In the genomic region with DNA sequence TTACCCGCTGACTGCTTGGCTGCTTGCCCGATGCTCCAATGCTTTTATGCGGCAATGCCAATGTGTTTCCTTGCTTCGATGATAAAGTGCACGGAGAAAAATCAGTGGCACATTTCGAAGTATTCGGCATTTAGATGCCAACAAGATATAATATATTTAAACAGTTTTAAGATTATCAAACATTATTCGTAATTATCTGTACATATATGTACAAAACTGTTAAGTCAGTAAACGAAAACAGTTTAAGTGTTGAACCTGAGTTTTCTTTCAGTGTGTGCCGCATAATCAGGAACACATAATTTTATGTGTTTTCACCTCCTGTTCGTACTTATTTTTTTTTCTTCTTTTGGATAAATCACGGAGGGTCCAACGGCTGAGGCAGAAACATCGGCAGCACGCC, we compare ENCODE assay signal across 1 fruit fly cellular context.
TF ChIP-seq lines count a peak whose summit lies in the region.

No protein-coding gene starts in this region.

TF ChIP-seq in whole organism, embryonic, 481 proteins besides CTCF, POLR2A, EP300 and RAD21 (continued from another document):
- TF ChIP-seq Xrp1 (GFP tag; IDR thresholded peaks at IDR 0.05; lab: Robert Waterston, UW): peak; percentile 62; the same call in 1 of the 2 replicates
- no peak for TF ChIP-seq CG13424 (tag; optimal IDR thresholded peaks at IDR 0.05; lab: Kevin White, UChicago)
- peak; percentile 67 for TF ChIP-seq CG2712 (tag; optimal IDR thresholded peaks at IDR 0.05; lab: Kevin White, UChicago)
- TF ChIP-seq dmrt99B (tag; optimal IDR thresholded peaks at IDR 0.05; lab: Kevin White, UChicago): peak; percentile 36
- peak; percentile 0 for TF ChIP-seq lilli (GFP tag; optimal IDR thresholded peaks at IDR 0.05; lab: Kevin White, UChicago)
- TF ChIP-seq zen (tag; optimal IDR thresholded peaks at IDR 0.05; lab: Kevin White, UChicago): peak; percentile 32
- no peak for TF ChIP-seq pfk (GFP tag; optimal IDR thresholded peaks at IDR 0.05; lab: Kevin White, UChicago)
- peak; percentile 78 for TF ChIP-seq sens (GFP tag; lab: Kevin White, UChicago)
- TF ChIP-seq CG15479 (GFP tag; optimal IDR thresholded peaks at IDR 0.05; lab: Kevin White, UChicago): no peak
- peak in 1 of 2 experiments; percentile 2 for TF ChIP-seq Pdp1 (GFP tag; optimal IDR thresholded peaks at IDR 0.05; lab: Kevin White, UChicago)
- TF ChIP-seq tin (GFP tag; optimal IDR thresholded peaks at IDR 0.05; lab: Kevin White, UChicago): peak; percentile 12
- peak; percentile 30 for TF ChIP-seq D19A (tag; optimal IDR thresholded peaks at IDR 0.05; lab: Kevin White, UChicago)
- TF ChIP-seq CG10959 (GFP tag; IDR thresholded peaks at IDR 0.05; lab: Robert Waterston, UW): 0 out of 2 replicates have a peak, but pooled peaks have one; percentile 30
- no peak for TF ChIP-seq salm (tag; optimal IDR thresholded peaks at IDR 0.05; lab: Kevin White, UChicago)
- peak in 1 of 3 experiments; percentile 43 for TF ChIP-seq lola (GFP tag; optimal IDR thresholded peaks at IDR 0.05; lab: Kevin White, UChicago)
- TF ChIP-seq CG4404 (GFP tag; IDR thresholded peaks at IDR 0.05; lab: Robert Waterston, UW): peak; percentile 39; the same call in 1 of the 2 replicates
- TF ChIP-seq CG30403 (GFP tag; optimal IDR thresholded peaks at IDR 0.05; lab: Kevin White, UChicago): peak; percentile 18
- no peak for TF ChIP-seq CG32532 (GFP tag; IDR thresholded peaks at IDR 0.05; lab: Robert Waterston, UW)
- no peak for TF ChIP-seq toy (GFP tag; IDR thresholded peaks at IDR 0.05; lab: Robert Waterston, UW)
- no peak for TF ChIP-seq CG4707 (GFP tag; optimal IDR thresholded peaks at IDR 0.05; lab: Kevin White, UChicago)
- TF ChIP-seq CG4424 (GFP tag; optimal IDR thresholded peaks at IDR 0.05; lab: Kevin White, UChicago): peak; percentile 43
